Fruit fly (Drosophila melanogaster): ENCODE measurements around the gene pic.

pic gene

DNA sequence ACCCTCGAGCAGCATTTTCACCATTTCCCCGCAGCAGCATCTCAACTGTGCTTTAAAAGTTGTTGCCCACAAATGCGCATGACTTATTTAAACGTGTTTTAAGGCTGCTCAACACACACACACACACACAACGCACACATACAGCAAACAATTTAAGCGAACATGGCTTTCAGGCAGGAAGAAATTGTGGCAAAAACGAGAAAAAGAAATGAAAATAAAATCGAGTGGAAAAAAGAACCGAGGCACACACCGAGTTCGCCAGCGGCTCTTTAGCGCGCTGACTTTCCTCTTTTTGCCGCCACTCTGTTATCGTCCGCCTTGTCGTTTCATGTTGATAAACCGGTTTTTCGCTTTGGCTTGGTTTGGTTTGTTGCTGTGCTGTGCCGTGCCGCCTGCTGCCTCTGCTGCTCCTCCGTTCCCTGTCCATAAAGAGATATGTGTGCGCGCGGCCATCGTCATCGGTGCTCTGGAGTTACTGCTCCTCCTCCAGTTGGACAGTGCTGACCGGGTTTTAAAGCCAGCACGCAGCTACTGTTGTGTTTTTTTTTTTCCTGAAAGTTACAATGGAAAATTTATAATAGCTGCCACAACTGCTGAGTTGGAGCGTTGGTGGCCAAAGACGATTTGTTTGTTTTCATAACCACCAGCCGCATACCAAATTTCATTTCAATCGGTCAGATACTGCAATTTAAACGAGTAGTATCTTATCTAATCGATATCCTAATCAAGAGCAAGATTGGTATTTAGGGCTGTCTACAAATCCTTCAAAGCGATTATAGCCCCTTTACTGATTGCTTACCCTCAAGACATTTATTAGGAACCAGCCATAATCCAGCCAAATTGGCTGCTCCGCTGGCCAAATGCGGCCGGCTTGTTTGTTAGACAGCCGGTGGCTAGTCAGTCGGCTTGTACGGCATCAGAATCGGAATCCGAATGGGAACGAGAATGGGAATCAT is 36.0 kb upstream of the pic start (continued):
- no peak for TF ChIP-seq CG10654 (GFP tag; optimal IDR thresholded peaks at IDR 0.05)
- TF ChIP-seq grn (GFP tag; optimal IDR thresholded peaks at IDR 0.05): peak; percentile 88
- TF ChIP-seq CG17361 (GFP tag; IDR thresholded peaks at IDR 0.05): 0 out of 3 replicates have a peak, but pooled peaks have one; percentile 12
- peak; percentile 30 for TF ChIP-seq Tbp (GFP tag; optimal IDR thresholded peaks at IDR 0.05)
- peak; percentile 14 for TF ChIP-seq abd-A (tag; optimal IDR thresholded peaks at IDR 0.05)
- no peak for TF ChIP-seq CG9727 (GFP tag; optimal IDR thresholded peaks at IDR 0.05)
- TF ChIP-seq CG31224 (GFP tag; IDR thresholded peaks at IDR 0.05): peak; percentile 59
- TF ChIP-seq H2.0 (GFP tag; IDR thresholded peaks at IDR 0.05): no peak
- no peak for TF ChIP-seq otp (GFP tag; IDR thresholded peaks at IDR 0.05)
- TF ChIP-seq chm (GFP tag; IDR thresholded peaks at IDR 0.05): no peak
- TF ChIP-seq CG31441 (GFP tag; IDR thresholded peaks at IDR 0.05): no peak
- TF ChIP-seq Atf6 (GFP tag; IDR thresholded peaks at IDR 0.05): no peak
- TF ChIP-seq br (optimal IDR thresholded peaks at IDR 0.05): no peak
- peak; percentile 37 for TF ChIP-seq CG10543 (GFP tag; optimal IDR thresholded peaks at IDR 0.05)
- TF ChIP-seq eyg (GFP tag; optimal IDR thresholded peaks at IDR 0.05): no peak
- TF ChIP-seq az2 (GFP tag; optimal IDR thresholded peaks at IDR 0.05): no peak
- no peak for TF ChIP-seq Abd-B (GFP tag; optimal IDR thresholded peaks at IDR 0.05)
- peak; percentile 25 for TF ChIP-seq CG7556 (GFP tag; optimal IDR thresholded peaks at IDR 0.05)
- no peak for TF ChIP-seq BEAF-32 (GFP tag; optimal IDR thresholded peaks at IDR 0.05)
- no peak for TF ChIP-seq MBD-R2 (GFP tag; IDR thresholded peaks at IDR 0.05)
- no peak for TF ChIP-seq jing (GFP tag; optimal IDR thresholded peaks at IDR 0.05)
- TF ChIP-seq seq (GFP tag; IDR thresholded peaks at IDR 0.05): no peak
- TF ChIP-seq sens (GFP tag): peak; percentile 89
- TF ChIP-seq CG13296 (GFP tag; optimal IDR thresholded peaks at IDR 0.05): no peak
- no peak for TF ChIP-seq CG2129 (GFP tag; IDR thresholded peaks at IDR 0.05; ENCODE audit: partially characterized antibody)
- TF ChIP-seq Med (GFP tag): peak; percentile 82
- TF ChIP-seq CG12942 (GFP tag; optimal IDR thresholded peaks at IDR 0.05): no peak
- TF ChIP-seq twi (tag; optimal IDR thresholded peaks at IDR 0.05): no peak
- TF ChIP-seq Camta (GFP tag; optimal IDR thresholded peaks at IDR 0.05): no peak
- no peak for TF ChIP-seq CG14860 (GFP tag; IDR thresholded peaks at IDR 0.05; ENCODE audit: partially characterized antibody)
- TF ChIP-seq al (GFP tag; IDR thresholded peaks at IDR 0.05): no peak
- TF ChIP-seq CG4707 (GFP tag; optimal IDR thresholded peaks at IDR 0.05): no peak
- TF ChIP-seq Trl (optimal IDR thresholded peaks at IDR 0.05): no peak
- peak; percentile 12 for TF ChIP-seq Trl (GFP tag; optimal IDR thresholded peaks at IDR 0.05)
- peak; percentile 5 for TF ChIP-seq HLH54F (GFP tag; optimal IDR thresholded peaks at IDR 0.05)
- TF ChIP-seq Stat92E (GFP tag; optimal IDR thresholded peaks at IDR 0.05): peak in 1 of 3 experiments; percentile 38
- peak in 1 of 2 experiments; percentile 12 for TF ChIP-seq dpn (GFP tag; optimal IDR thresholded peaks at IDR 0.05)
- no peak for TF ChIP-seq pb (GFP tag; optimal IDR thresholded peaks at IDR 0.05)
- peak in 1 of 2 experiments; percentile 27 for TF ChIP-seq chif (GFP tag; optimal IDR thresholded peaks at IDR 0.05)
- TF ChIP-seq Hmr (GFP tag; optimal IDR thresholded peaks at IDR 0.05): peak; percentile 40
- peak; percentile 18 for TF ChIP-seq CG2712 (tag; optimal IDR thresholded peaks at IDR 0.05)
- no peak for TF ChIP-seq CG1647 (GFP tag; optimal IDR thresholded peaks at IDR 0.05)
- TF ChIP-seq Atf-2 (GFP tag; optimal IDR thresholded peaks at IDR 0.05): no peak
- peak; percentile 31 for TF ChIP-seq CG15514 (GFP tag; optimal IDR thresholded peaks at IDR 0.05)
- no peak for TF ChIP-seq Lim3 (GFP tag; IDR thresholded peaks at IDR 0.05)
- no peak for TF ChIP-seq Hr51 (GFP tag; optimal IDR thresholded peaks at IDR 0.05)
- TF ChIP-seq mam (GFP tag; optimal IDR thresholded peaks at IDR 0.05): peak; percentile 20
- TF ChIP-seq onecut (GFP tag; IDR thresholded peaks at IDR 0.05): 0 out of 2 replicates have a peak, but pooled peaks have one; percentile 4
- TF ChIP-seq PHDP (tag; optimal IDR thresholded peaks at IDR 0.05): peak; percentile 16

All from whole organism, embryonic.